Fruit fly (Drosophila melanogaster) whole organism: Measurements from ENCODE around the gene TfIIA-L.
A peak's percentile ranks its signal among the peaks of the same experiment; 100 is the strongest.

Source experiments
- CG8478 ChIP-seq: fragments of >200 bp; optimal IDR thresholded peaks from 2 replicates; lab custom pipeline; 2018; ENCODE audit warnings: inconsistent platforms
- Dll ChIP-seq: fragments of >200 bp; optimal IDR thresholded peaks from 2 replicates; lab custom pipeline; 2017
- EcR ChIP-seq, 2 experiments: fragments of >200 bp; optimal IDR thresholded peaks; 2 replicates each; lab custom pipeline; 2017; ENCODE audit warnings: missing biosample characterization in 2 of 2, missing genetic modification characterization in 2 of 2, missing genetic modification reagents in 2 of 2
- pan ChIP-seq: fragments of >200 bp; optimal IDR thresholded peaks from 2 replicates; lab custom pipeline; 2017
- psq ChIP-seq: fragments of >200 bp; optimal IDR thresholded peaks from 2 replicates; lab custom pipeline; 2017
- usp ChIP-seq: fragments of >200 bp; optimal IDR thresholded peaks from 2 replicates; lab custom pipeline; 2017; ENCODE audit warnings: missing biosample characterization, missing genetic modification characterization, mixed read lengths

Gene TfIIA-L

DNA sequence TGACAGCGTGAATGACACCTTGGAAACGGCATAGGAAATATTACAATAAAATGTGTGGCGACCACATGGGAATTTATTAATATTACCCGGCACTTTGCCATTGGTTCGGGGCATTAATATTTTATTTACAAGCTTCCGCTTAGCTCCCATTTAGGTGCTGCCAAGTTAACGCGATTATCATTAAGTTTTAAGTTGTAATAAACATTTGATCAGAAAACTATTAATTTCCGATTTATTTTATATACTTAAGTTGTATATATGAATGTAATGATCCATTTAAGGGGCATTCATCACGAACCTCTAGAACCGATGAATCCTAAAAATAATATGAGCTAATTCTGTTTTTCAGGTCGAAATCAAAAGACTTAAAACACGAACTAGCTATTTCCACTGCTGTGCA, 32.6 kb upstream of the TfIIA-L start:
- TF ChIP-seq usp (no peak), Dll (no peak), EcR (GFP tag; optimal IDR thresholded peaks at IDR 0.05; lab: Kevin White, UChicago) (no peak), CG8478 (lab: Kevin White, UChicago) (no peak), psq (lab: Kevin White, UChicago) (no peak), pan (lab: Kevin White, UChicago) (no peak)

DNA sequence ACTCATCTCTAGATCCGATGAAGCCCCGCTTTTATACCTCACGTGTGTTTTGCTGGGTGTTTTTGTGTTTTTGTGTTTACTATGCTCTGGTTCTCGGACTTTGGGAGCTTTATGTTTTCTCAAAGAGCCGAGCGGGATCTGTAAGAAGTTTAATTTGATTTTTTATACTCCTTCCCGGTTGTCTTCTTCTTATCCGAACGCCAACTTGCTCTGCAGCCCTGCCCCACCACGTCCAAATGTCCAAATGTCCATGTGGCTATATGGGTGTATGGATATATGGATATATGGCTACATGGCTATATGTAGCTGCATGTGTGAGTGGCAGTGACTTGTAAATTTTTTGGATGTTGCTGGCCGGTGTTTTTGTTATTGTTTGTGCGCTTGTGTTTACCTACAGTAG, 32.1 kb upstream of the TfIIA-L start:
- TF ChIP-seq psq (lab: Kevin White, UChicago) (no peak), pan (lab: Kevin White, UChicago) (no peak), CG8478 (lab: Kevin White, UChicago) (no peak), usp (no peak), Dll (no peak), EcR (GFP tag; optimal IDR thresholded peaks at IDR 0.05; lab: Kevin White, UChicago) (no peak)

DNA sequence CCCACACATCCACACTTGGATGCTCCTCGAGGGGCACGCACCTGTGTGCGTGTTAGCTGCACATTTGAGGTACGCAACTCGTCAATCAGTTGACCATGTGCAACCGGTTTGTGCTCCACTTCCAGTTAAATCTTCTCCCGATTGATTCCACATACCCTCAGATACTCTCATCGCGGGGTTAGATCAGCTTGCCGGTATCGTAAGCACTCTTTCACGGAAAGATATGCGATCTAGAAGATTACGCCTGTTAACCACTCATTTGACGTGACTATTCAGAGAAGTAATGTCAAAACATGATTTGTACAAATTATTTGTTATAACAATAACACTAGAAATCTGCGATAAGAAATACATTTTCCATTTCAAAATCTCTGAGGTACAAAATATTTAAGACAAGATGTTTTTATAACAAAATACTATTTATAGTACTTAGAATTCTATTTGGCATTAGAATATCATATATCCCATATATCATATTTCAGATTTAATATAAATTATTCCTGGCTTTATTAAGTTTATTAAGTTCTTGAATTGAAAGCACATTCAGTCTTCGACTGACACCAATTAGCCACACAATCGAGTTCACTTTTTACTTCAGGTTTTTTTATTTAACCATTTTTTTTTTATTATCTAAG, 30.0 kb upstream of the TfIIA-L start:
- TF ChIP-seq Dll (no peak), usp (no peak), pan (lab: Kevin White, UChicago) (no peak), psq (lab: Kevin White, UChicago) (no peak), EcR (GFP tag; optimal IDR thresholded peaks at IDR 0.05; lab: Kevin White, UChicago) (no peak), CG8478 (lab: Kevin White, UChicago) (no peak)

- TF ChIP-seq usp, result no peak
- TF ChIP-seq pan (lab: Kevin White, UChicago), result no peak
- TF ChIP-seq psq (lab: Kevin White, UChicago), result no peak
- TF ChIP-seq EcR (GFP tag; optimal IDR thresholded peaks at IDR 0.05; lab: Kevin White, UChicago), result no peak
- TF ChIP-seq Dll, result no peak
- TF ChIP-seq CG8478 (lab: Kevin White, UChicago), result no peak
Measured at dm6 chr3R:27222013-27222673, 28.8 kb upstream of the TfIIA-L start.

- TF ChIP-seq usp (no peak), Dll (no peak), EcR (GFP tag; optimal IDR thresholded peaks at IDR 0.05; lab: Kevin White, UChicago) (no peak), CG8478 (lab: Kevin White, UChicago) (no peak), pan (lab: Kevin White, UChicago) (no peak), psq (lab: Kevin White, UChicago) (no peak)
Measured at dm6 chr3R:27223012-27223411, 27.9 kb upstream of the TfIIA-L start.

DNA sequence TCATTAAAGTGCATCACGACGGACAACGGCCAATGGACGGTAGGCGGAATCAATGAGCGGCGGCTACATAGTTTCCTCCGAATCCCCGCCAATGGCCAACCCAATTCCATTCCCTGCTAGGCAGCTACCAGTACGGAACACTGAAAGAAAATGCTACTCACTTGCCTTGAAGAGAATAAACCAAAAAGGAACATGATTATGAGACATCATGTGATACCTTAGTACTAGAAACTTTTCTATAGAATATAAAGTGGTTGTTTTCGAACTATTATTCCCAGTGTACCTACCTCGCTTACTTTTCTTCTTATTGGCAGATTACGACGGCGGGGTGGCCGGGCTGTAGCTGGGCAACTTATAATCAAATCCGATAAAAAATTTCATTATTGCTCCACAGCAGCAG, 26.2 kb upstream of the TfIIA-L start:
- TF ChIP-seq usp (no peak), Dll (no peak), CG8478 (lab: Kevin White, UChicago) (no peak)

- no peak for TF ChIP-seq psq (lab: Kevin White, UChicago)
- no peak for TF ChIP-seq CG8478 (lab: Kevin White, UChicago)
- TF ChIP-seq Dll, result peak; percentile 1
Measured at dm6 chr3R:27225490-27225889, 25.4 kb upstream of the TfIIA-L start.

DNA sequence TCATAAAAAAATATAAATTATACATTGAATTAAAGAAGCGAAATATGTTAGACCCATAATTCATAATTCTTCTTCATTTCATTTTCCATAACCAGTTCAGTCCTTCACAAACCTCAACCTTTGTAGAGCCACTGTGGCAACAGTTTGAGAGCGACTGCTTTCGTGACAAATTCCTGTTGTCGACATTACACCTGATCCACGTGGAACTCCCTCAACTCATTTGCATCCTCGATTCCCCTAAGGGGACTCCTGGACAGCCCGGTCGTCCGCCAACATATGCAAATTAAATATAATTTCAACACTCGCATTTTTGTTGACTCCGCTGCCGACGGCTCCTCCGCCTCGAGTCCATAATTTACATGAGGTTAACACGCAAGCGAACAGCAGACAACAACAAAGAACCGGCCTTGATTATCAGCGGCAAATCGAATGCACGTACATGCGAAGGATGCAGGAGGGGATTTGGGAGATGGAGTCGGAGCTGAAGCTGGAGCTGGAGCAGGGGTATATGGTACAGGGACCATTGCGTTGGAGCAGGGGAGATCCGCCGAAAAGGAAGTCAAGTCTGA, 24.7 kb upstream of the TfIIA-L start:
- no peak for TF ChIP-seq psq (lab: Kevin White, UChicago)
- TF ChIP-seq usp, result no peak
- TF ChIP-seq CG8478 (lab: Kevin White, UChicago), result no peak
- no peak for TF ChIP-seq Dll

DNA sequence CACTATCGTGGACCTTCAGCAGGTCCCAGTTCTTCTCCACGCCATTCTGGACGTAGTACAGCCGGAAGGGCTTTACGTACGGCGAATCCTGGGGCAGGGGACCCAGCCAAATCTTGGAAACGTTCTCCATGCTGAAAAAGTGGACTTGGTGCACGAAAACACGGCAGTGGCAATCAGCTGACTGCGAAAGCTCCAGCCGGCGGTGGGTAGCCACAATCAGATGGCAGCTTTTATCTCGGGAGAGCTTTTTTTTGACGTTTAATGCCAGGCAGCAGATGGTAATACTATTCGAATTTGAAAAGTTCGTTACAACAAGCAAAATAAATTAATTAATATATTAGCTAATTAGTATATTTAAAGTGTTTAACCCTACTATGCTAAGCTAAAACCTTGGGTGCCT, 22.6 kb upstream of the TfIIA-L start, which contains the start of gene CG42813:
TSS of gene CG42813 (minus strand) at position 220 of the 400 bp plus-strand sequence.
- TF ChIP-seq Dll, result no peak
- no peak for TF ChIP-seq usp
- no peak for TF ChIP-seq pan (lab: Kevin White, UChicago)
- no peak for TF ChIP-seq psq (lab: Kevin White, UChicago)
- TF ChIP-seq EcR (GFP tag; optimal IDR thresholded peaks at IDR 0.05; lab: Kevin White, UChicago), result no peak

dm6 chr3R:27229368-27229767, 21.5 kb upstream of the TfIIA-L start, which contains the start of gene CG42814:
CG42814 (minus strand) TSS chr3R:27229468.
- TF ChIP-seq Dll (no peak), pan (lab: Kevin White, UChicago) (no peak), CG8478 (lab: Kevin White, UChicago) (no peak), psq (lab: Kevin White, UChicago) (no peak), EcR (GFP tag; optimal IDR thresholded peaks at IDR 0.05; lab: Kevin White, UChicago) (no peak), usp (no peak)

DNA sequence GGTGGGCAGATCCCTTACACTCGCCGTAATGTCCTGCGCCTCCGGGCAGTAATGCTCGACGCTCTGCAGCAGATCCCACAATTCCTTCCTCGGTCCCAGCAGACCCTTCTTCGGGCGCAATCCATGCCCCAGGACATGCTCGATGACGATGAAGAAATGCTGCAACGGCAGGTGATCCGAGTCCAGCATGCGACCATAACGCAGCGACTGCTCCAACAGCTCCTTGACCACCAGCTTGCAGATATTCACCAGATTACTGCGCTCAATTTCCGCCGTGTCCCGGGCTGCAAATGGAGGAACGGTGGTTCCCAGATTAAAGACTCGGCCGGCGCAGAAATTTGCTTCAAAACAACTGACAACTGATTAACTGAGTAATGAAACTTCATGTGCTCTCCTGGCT, 17.5 kb upstream of the TfIIA-L start, which contains the start of gene CG31068:
TSS of gene CG31068 (plus strand) at position 301 of the 400 bp plus-strand sequence.
- TF ChIP-seq CG8478 (lab: Kevin White, UChicago), result no peak
- no peak for TF ChIP-seq usp
- TF ChIP-seq psq (lab: Kevin White, UChicago), result no peak
- no peak for TF ChIP-seq pan (lab: Kevin White, UChicago)

DNA sequence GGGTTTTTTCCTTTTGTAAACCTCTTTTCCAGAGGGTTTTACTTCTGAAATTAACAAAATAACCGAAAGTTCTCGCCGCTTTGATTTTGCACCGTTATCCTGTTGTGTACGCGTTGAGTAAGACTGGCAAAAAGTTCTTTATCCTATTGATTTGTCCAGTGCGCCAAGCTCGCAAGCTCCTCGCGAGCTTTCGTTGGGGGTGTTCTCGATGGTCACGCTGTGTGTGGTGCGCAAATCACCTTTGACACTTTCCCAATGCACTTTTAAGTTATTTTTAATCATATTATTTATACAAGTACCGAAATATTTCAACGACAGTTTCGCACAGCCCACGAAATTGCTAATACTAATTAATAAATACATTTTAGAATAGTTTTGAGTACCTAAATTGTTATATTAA, 12.9 kb upstream of the TfIIA-L start:
- TF ChIP-seq Dll, result no peak
- TF ChIP-seq EcR (GFP tag; optimal IDR thresholded peaks at IDR 0.05; lab: Kevin White, UChicago), result no peak
- TF ChIP-seq usp, result no peak
- TF ChIP-seq CG8478 (lab: Kevin White, UChicago), result no peak
- TF ChIP-seq psq (lab: Kevin White, UChicago), result no peak
- no peak for TF ChIP-seq pan (lab: Kevin White, UChicago)
